1 fruit fly cellular context compared by ENCODE assay signal in the genomic region with DNA sequence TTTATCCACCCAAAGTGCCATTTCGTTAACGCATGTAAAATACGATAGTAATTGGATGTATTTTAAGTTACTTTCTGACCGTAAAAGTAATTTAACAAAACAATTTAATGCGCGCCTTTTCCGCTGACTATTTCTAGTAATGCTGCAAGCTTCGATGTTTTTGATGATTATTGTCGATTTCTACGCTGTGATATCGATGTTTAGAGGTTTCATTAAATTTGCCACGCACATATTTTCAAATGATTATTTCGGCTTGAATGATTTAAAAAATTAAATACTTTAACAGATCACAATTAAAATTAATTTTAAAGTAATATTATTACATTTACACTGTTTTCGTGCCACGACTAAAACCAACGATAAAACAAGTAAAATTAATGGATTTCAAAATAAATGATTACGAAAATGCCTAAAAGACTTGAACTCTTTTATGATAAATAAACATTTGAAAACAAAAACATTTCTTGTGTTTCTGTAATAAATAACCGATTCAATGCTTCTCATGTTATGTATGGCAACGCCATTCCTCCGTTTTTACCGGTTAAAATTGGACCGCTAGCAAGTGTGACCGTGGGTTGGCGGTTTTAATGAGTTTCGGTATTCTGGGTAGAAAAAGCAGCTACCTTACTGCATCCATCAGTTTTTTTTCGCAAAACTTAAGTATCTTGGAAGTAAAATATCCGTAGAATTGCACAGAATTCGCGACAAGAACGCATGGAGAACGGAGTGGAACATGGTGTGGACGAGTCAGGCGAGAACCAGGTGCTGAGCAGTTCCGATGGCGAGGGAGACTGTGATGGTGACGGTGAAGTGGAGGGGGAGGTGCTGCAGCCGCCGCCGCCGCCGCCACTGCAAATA.
TF ChIP-seq lines count a peak whose summit lies in the region.

A gene (minus strand): TSS at position 495 of the 858 bp plus-strand sequence.
A gene (plus strand): TSS at position 587 of the 858 bp plus-strand sequence.

TF ChIP-seq in whole organism, embryonic, 481 proteins besides CTCF, POLR2A, EP300 and RAD21 (continued from another document):
- TF ChIP-seq CG4854 (GFP tag; optimal IDR thresholded peaks at IDR 0.05; lab: Kevin White, UChicago) (no peak), Jarid2 (GFP tag; optimal IDR thresholded peaks at IDR 0.05; lab: Kevin White, UChicago) (peak; percentile 8), hb (GFP tag; IDR thresholded peaks at IDR 0.05; lab: Robert Waterston, UW; ENCODE audit: partially characterized antibody) (peak; percentile 64; the same call in 1 of the 3 replicates), ro (GFP tag; IDR thresholded peaks at IDR 0.05; lab: Robert Waterston, UW) (no peak), CG42726 (GFP tag; IDR thresholded peaks at IDR 0.05; lab: Robert Waterston, UW; ENCODE audit: partially characterized antibody) (peak; percentile 52; the same call in 1 of the 2 replicates), ewg (GFP tag; optimal IDR thresholded peaks at IDR 0.05; lab: Kevin White, UChicago) (no peak), CG2129 (GFP tag; IDR thresholded peaks at IDR 0.05; lab: Robert Waterston, UW; ENCODE audit: partially characterized antibody) (peak; percentile 39; the same call in 1 of the 2 replicates), nerfin-1 (tag; optimal IDR thresholded peaks at IDR 0.05; lab: Kevin White, UChicago) (peak; percentile 39), tup (GFP tag; optimal IDR thresholded peaks at IDR 0.05; lab: Kevin White, UChicago) (no peak), inv (GFP tag; IDR thresholded peaks at IDR 0.05; lab: Robert Waterston, UW; ENCODE audit: partially characterized antibody) (peak; percentile 50; the same call in 1 of the 2 replicates), CG11247 (GFP tag; IDR thresholded peaks at IDR 0.05; lab: Robert Waterston, UW) (no peak), E2f1 (GFP tag; IDR thresholded peaks at IDR 0.05; lab: Robert Waterston, UW) (0 out of 2 replicates have a peak, but pooled peaks have one; percentile 20), Pdp1 (GFP tag; optimal IDR thresholded peaks at IDR 0.05; lab: Kevin White, UChicago) (no peak), CG9817 (tag; optimal IDR thresholded peaks at IDR 0.05; lab: Kevin White, UChicago) (peak; percentile 3), CG13775 (GFP tag; optimal IDR thresholded peaks at IDR 0.05; lab: Kevin White, UChicago) (peak; percentile 31), Dp (GFP tag; optimal IDR thresholded peaks at IDR 0.05; lab: Kevin White, UChicago) (peak; percentile 65), pita (GFP tag; optimal IDR thresholded peaks at IDR 0.05; lab: Kevin White, UChicago) (no peak), Sry-β (GFP tag; optimal IDR thresholded peaks at IDR 0.05; lab: Kevin White, UChicago) (peak; percentile 5), klu (GFP tag; IDR thresholded peaks at IDR 0.05; lab: Robert Waterston, UW) (no peak), CG30020 (tag; optimal IDR thresholded peaks at IDR 0.05; lab: Kevin White, UChicago) (peak; percentile 29), otp (GFP tag; IDR thresholded peaks at IDR 0.05; lab: Robert Waterston, UW) (no peak), pum (GFP tag; optimal IDR thresholded peaks at IDR 0.05; lab: Kevin White, UChicago) (no peak), CG12659 (GFP tag; optimal IDR thresholded peaks at IDR 0.05; lab: Kevin White, UChicago) (peak; percentile 71), hbn (GFP tag; IDR thresholded peaks at IDR 0.05; lab: Robert Waterston, UW; ENCODE audit: partially characterized antibody) (peak; percentile 53), CG12769 (tag; optimal IDR thresholded peaks at IDR 0.05; lab: Kevin White, UChicago) (no peak), CG14860 (GFP tag; IDR thresholded peaks at IDR 0.05; lab: Robert Waterston, UW; ENCODE audit: partially characterized antibody) (peak; percentile 61; the same call in 2 of the 3 replicates), chinmo (GFP tag; IDR thresholded peaks at IDR 0.05; lab: Robert Waterston, UW; ENCODE audit: partially characterized antibody) (0 out of 4 replicates have a peak, but pooled peaks have one; percentile 57), CG8924 (tag; optimal IDR thresholded peaks at IDR 0.05; lab: Kevin White, UChicago) (peak; percentile 1), CG17829 (tag; optimal IDR thresholded peaks at IDR 0.05; lab: Kevin White, UChicago) (peak; percentile 47), CG2120 (GFP tag; optimal IDR thresholded peaks at IDR 0.05; lab: Kevin White, UChicago) (peak; percentile 32), CG2116 (GFP tag; optimal IDR thresholded peaks at IDR 0.05; lab: Kevin White, UChicago) (peak; percentile 73), CG1024 (GFP tag; IDR thresholded peaks at IDR 0.05; lab: Robert Waterston, UW) (no peak), CG6791 (GFP tag; IDR thresholded peaks at IDR 0.05; lab: Robert Waterston, UW; ENCODE audit: partially characterized antibody) (peak; percentile 65; the same call in 2 of the 3 replicates), Ets65A (GFP tag; lab: Kevin White, UChicago) (peak; percentile 59), MBD-R2 (GFP tag; IDR thresholded peaks at IDR 0.05; lab: Robert Waterston, UW) (peak; percentile 74), CG4424 (GFP tag; optimal IDR thresholded peaks at IDR 0.05; lab: Kevin White, UChicago) (peak; percentile 15), sna (GFP tag; IDR thresholded peaks at IDR 0.05; lab: Robert Waterston, UW; ENCODE audit: partially characterized antibody) (peak; percentile 36; the same call in 1 of the 2 replicates), nmo (GFP tag; optimal IDR thresholded peaks at IDR 0.05; lab: Kevin White, UChicago) (peak; percentile 39), Myb (GFP tag; optimal IDR thresholded peaks at IDR 0.05; lab: Kevin White, UChicago) (peak; percentile 50), Adf1 (GFP tag; IDR thresholded peaks at IDR 0.05; lab: Robert Waterston, UW) (peak; percentile 20; the same call in 1 of the 2 replicates), rib (GFP tag; IDR thresholded peaks at IDR 0.05; lab: Robert Waterston, UW) (0 out of 2 replicates have a peak, but pooled peaks have one; percentile 22), CG34224 (GFP tag; IDR thresholded peaks at IDR 0.05; lab: Robert Waterston, UW; ENCODE audit: partially characterized antibody) (peak; percentile 65; the same call in 2 of the 3 replicates), CG32767 (GFP tag; IDR thresholded peaks at IDR 0.05; lab: Robert Waterston, UW) (0 out of 2 replicates have a peak, but pooled peaks have one; percentile 8), CG15073 (GFP tag; optimal IDR thresholded peaks at IDR 0.05; lab: Kevin White, UChicago) (no peak), Atf6 (GFP tag; IDR thresholded peaks at IDR 0.05; lab: Robert Waterston, UW) (no peak), zen2 (GFP tag; IDR thresholded peaks at IDR 0.05; lab: Robert Waterston, UW; ENCODE audit: partially characterized antibody) (peak; percentile 41; the same call in 1 of the 3 replicates), Max (GFP tag; optimal IDR thresholded peaks at IDR 0.05; lab: Kevin White, UChicago) (peak; percentile 2), stwl (tag; optimal IDR thresholded peaks at IDR 0.05; lab: Kevin White, UChicago) (peak; percentile 48), CG34422 (GFP tag; IDR thresholded peaks at IDR 0.05; lab: Robert Waterston, UW) (peak; percentile 67; the same call in 1 of the 3 replicates), Dll (GFP tag; IDR thresholded peaks at IDR 0.05; lab: Robert Waterston, UW; ENCODE audit: partially characterized antibody) (peak; percentile 84), Scr (GFP tag; IDR thresholded peaks at IDR 0.05; lab: Robert Waterston, UW; ENCODE audit: partially characterized antibody) (peak; percentile 72), phol (tag; optimal IDR thresholded peaks at IDR 0.05; lab: Kevin White, UChicago) (peak; percentile 39), crol (GFP tag; IDR thresholded peaks at IDR 0.05; lab: Robert Waterston, UW) (peak; percentile 95), zfh1 (GFP tag; IDR thresholded peaks at IDR 0.05; lab: Robert Waterston, UW) (no peak), Dref (GFP tag; IDR thresholded peaks at IDR 0.05; lab: Robert Waterston, UW) (peak; percentile 75), row (GFP tag; IDR thresholded peaks at IDR 0.05; lab: Robert Waterston, UW) (peak; percentile 54; the same call in 2 of the 3 replicates), HLH4C (GFP tag; IDR thresholded peaks at IDR 0.05; lab: Robert Waterston, UW; ENCODE audit: partially characterized antibody) (peak; percentile 67), Med (GFP tag; lab: Kevin White, UChicago) (peak; percentile 73), CG18619 (GFP tag; optimal IDR thresholded peaks at IDR 0.05; lab: Kevin White, UChicago) (no peak), Abd-B (GFP tag; optimal IDR thresholded peaks at IDR 0.05; lab: Kevin White, UChicago) (peak; percentile 31), lilli (GFP tag; optimal IDR thresholded peaks at IDR 0.05; lab: Kevin White, UChicago) (peak; percentile 12), maf-S (GFP tag; optimal IDR thresholded peaks at IDR 0.05; lab: Kevin White, UChicago) (no peak), CHES-1-like (GFP tag; optimal IDR thresholded peaks at IDR 0.05; lab: Kevin White, UChicago) (peak; percentile 46), Mes4 (GFP tag; optimal IDR thresholded peaks at IDR 0.05; lab: Kevin White, UChicago) (no peak), BEAF-32 (GFP tag; optimal IDR thresholded peaks at IDR 0.05; lab: Kevin White, UChicago) (peak; percentile 73), CG7963 (GFP tag; IDR thresholded peaks at IDR 0.05; lab: Robert Waterston, UW; ENCODE audit: partially characterized antibody) (0 out of 3 replicates have a peak, but pooled peaks have one; percentile 35), knrl (GFP tag; IDR thresholded peaks at IDR 0.05; lab: Robert Waterston, UW; ENCODE audit: partially characterized antibody) (peak; percentile 67), CG1233 (GFP tag; optimal IDR thresholded peaks at IDR 0.05; lab: Kevin White, UChicago) (no peak), Xbp1 (GFP tag; optimal IDR thresholded peaks at IDR 0.05; lab: Kevin White, UChicago) (peak; percentile 22), CG1602 (GFP tag; optimal IDR thresholded peaks at IDR 0.05; lab: Kevin White, UChicago) (no peak), peb (GFP tag; IDR thresholded peaks at IDR 0.05; lab: Robert Waterston, UW) (no peak), p53 (GFP tag; optimal IDR thresholded peaks at IDR 0.05; lab: Kevin White, UChicago) (peak; percentile 19), CG3995 (GFP tag; optimal IDR thresholded peaks at IDR 0.05; lab: Kevin White, UChicago) (peak; percentile 51), zen (tag; optimal IDR thresholded peaks at IDR 0.05; lab: Kevin White, UChicago) (peak; percentile 73), Usf (GFP tag; optimal IDR thresholded peaks at IDR 0.05; lab: Kevin White, UChicago) (no peak), dmrt11E (tag; optimal IDR thresholded peaks at IDR 0.05; lab: Kevin White, UChicago) (peak; percentile 12), CG14710 (tag; optimal IDR thresholded peaks at IDR 0.05; lab: Kevin White, UChicago) (peak; percentile 65), Bgb (GFP tag; IDR thresholded peaks at IDR 0.05; lab: Robert Waterston, UW; ENCODE audit: partially characterized antibody) (peak; percentile 67), CG9797 (GFP tag; optimal IDR thresholded peaks at IDR 0.05; lab: Kevin White, UChicago) (peak; percentile 87), nerfin-2 (GFP tag; IDR thresholded peaks at IDR 0.05; lab: Robert Waterston, UW; ENCODE audit: partially characterized antibody) (peak; percentile 44; the same call in 1 of the 2 replicates), Sin3A (optimal IDR thresholded peaks at IDR 0.05; lab: Kevin White, UChicago) (peak; percentile 37), YL-1 (GFP tag; optimal IDR thresholded peaks at IDR 0.05; lab: Kevin White, UChicago) (peak; percentile 73), CG8290 (GFP tag; optimal IDR thresholded peaks at IDR 0.05; lab: Kevin White, UChicago) (no peak), CG8290 (tag; optimal IDR thresholded peaks at IDR 0.05; lab: Kevin White, UChicago) (no peak), CG30403 (GFP tag; optimal IDR thresholded peaks at IDR 0.05; lab: Kevin White, UChicago) (peak; percentile 2), CG10267 (tag; optimal IDR thresholded peaks at IDR 0.05; lab: Kevin White, UChicago) (peak; percentile 56), CoRest (tag; optimal IDR thresholded peaks at IDR 0.05; lab: Kevin White, UChicago) (peak; percentile 55), Xrp1 (GFP tag; IDR thresholded peaks at IDR 0.05; lab: Robert Waterston, UW) (no peak), Lhr (GFP tag; optimal IDR thresholded peaks at IDR 0.05; lab: Kevin White, UChicago) (peak; percentile 5), CG9727 (GFP tag; optimal IDR thresholded peaks at IDR 0.05; lab: Kevin White, UChicago) (peak; percentile 3), pzg (GFP tag; optimal IDR thresholded peaks at IDR 0.05; lab: Kevin White, UChicago) (peak; percentile 79), Rx (GFP tag; IDR thresholded peaks at IDR 0.05; lab: Robert Waterston, UW) (no peak), bbx (GFP tag; IDR thresholded peaks at IDR 0.05; lab: Robert Waterston, UW; ENCODE audit: partially characterized antibody) (peak; percentile 73), Sry-δ (GFP tag; optimal IDR thresholded peaks at IDR 0.05; lab: Kevin White, UChicago) (peak; percentile 48), unc-4 (GFP tag; IDR thresholded peaks at IDR 0.05; lab: Robert Waterston, UW; ENCODE audit: partially characterized antibody) (peak; percentile 68), amos (GFP tag; IDR thresholded peaks at IDR 0.05; lab: Robert Waterston, UW; ENCODE audit: partially characterized antibody) (peak; percentile 65), cato (GFP tag; optimal IDR thresholded peaks at IDR 0.05; lab: Kevin White, UChicago; ENCODE audit: borderline replicate concordance) (no peak), CG11723 (GFP tag; optimal IDR thresholded peaks at IDR 0.05; lab: Kevin White, UChicago) (no peak), trem (tag; optimal IDR thresholded peaks at IDR 0.05; lab: Kevin White, UChicago) (peak; percentile 67), Opbp (GFP tag; IDR thresholded peaks at IDR 0.05; lab: Robert Waterston, UW; ENCODE audit: partially characterized antibody) (peak; percentile 43; the same call in 2 of the 3 replicates), exex (tag; optimal IDR thresholded peaks at IDR 0.05; lab: Kevin White, UChicago) (peak; percentile 37), CG4617 (GFP tag; optimal IDR thresholded peaks at IDR 0.05; lab: Kevin White, UChicago; ENCODE audit: borderline replicate concordance) (peak; percentile 94), chm (GFP tag; IDR thresholded peaks at IDR 0.05; lab: Robert Waterston, UW) (0 out of 2 replicates have a peak, but pooled peaks have one; percentile 14), yki (optimal IDR thresholded peaks at IDR 0.05; lab: Kevin White, UChicago) (no peak), NfI (GFP tag; optimal IDR thresholded peaks at IDR 0.05; lab: Kevin White, UChicago) (peak; percentile 7), vnd (GFP tag; IDR thresholded peaks at IDR 0.05; lab: Robert Waterston, UW; ENCODE audit: partially characterized antibody) (peak; percentile 57; the same call in 1 of the 3 replicates), MESR4 (GFP tag; optimal IDR thresholded peaks at IDR 0.05; lab: Kevin White, UChicago) (peak; percentile 98), wor (GFP tag; IDR thresholded peaks at IDR 0.05; lab: Robert Waterston, UW) (no peak), gfzf (GFP tag; optimal IDR thresholded peaks at IDR 0.05; lab: Kevin White, UChicago) (peak; percentile 89), sens (GFP tag; lab: Kevin White, UChicago) (peak; percentile 60)
TF ChIP-seq in whole organism, embryonic: peak in this region for 95.
